Fruit fly (Drosophila melanogaster): ENCODE measurements around the gene Coq8.

Coq8 gene

dm6 chrX:12925426-12926256 lies 24.7 kb upstream of the Coq8 start (continued):
- TF ChIP-seq Drgx (GFP tag; IDR thresholded peaks at IDR 0.05) (peak; percentile 39; the same call in 1 of the 2 replicates), Nf-YA (GFP tag; IDR thresholded peaks at IDR 0.05) (peak; percentile 62), CG15601 (tag; optimal IDR thresholded peaks at IDR 0.05) (peak; percentile 78), Awh (GFP tag; IDR thresholded peaks at IDR 0.05) (peak; percentile 79), Taf1 (GFP tag; IDR thresholded peaks at IDR 0.05) (no peak; the same call in 1 of the 2 replicates), nmo (GFP tag; optimal IDR thresholded peaks at IDR 0.05) (peak; percentile 57), CG12942 (GFP tag; optimal IDR thresholded peaks at IDR 0.05) (no peak), Aef1 (GFP tag; IDR thresholded peaks at IDR 0.05) (peak; percentile 46; the same call in 2 of the 3 replicates), ash1 (GFP tag; optimal IDR thresholded peaks at IDR 0.05) (no peak), gsb-n (tag; optimal IDR thresholded peaks at IDR 0.05) (peak; percentile 26), trh (GFP tag; optimal IDR thresholded peaks at IDR 0.05) (no peak), slbo (GFP tag; IDR thresholded peaks at IDR 0.05) (peak; percentile 70), CG3163 (GFP tag; optimal IDR thresholded peaks at IDR 0.05) (no peak), HLH54F (GFP tag; optimal IDR thresholded peaks at IDR 0.05) (no peak), mirr (GFP tag; optimal IDR thresholded peaks at IDR 0.05) (no peak), al (GFP tag; IDR thresholded peaks at IDR 0.05) (0 out of 2 replicates have a peak, but pooled peaks have one; percentile 16), klu (GFP tag; IDR thresholded peaks at IDR 0.05) (0 out of 2 replicates have a peak, but pooled peaks have one; percentile 30), sqz (GFP tag; optimal IDR thresholded peaks at IDR 0.05) (no peak), Atf6 (GFP tag; IDR thresholded peaks at IDR 0.05) (peak; percentile 56), Lpt (GFP tag; optimal IDR thresholded peaks at IDR 0.05) (no peak), CG11695 (GFP tag; IDR thresholded peaks at IDR 0.05) (peak; percentile 76), CG10267 (tag; optimal IDR thresholded peaks at IDR 0.05) (peak; percentile 66), CG3847 (GFP tag; IDR thresholded peaks at IDR 0.05) (peak; percentile 46; the same call in 1 of the 2 replicates), CG9817 (tag; optimal IDR thresholded peaks at IDR 0.05) (no peak), Ptx1 (GFP tag; IDR thresholded peaks at IDR 0.05) (peak; percentile 78), da (GFP tag; optimal IDR thresholded peaks at IDR 0.05) (no peak), B-H1 (GFP tag; IDR thresholded peaks at IDR 0.05) (peak; percentile 56), CG14860 (GFP tag; IDR thresholded peaks at IDR 0.05; ENCODE audit: partially characterized antibody) (no peak), croc (GFP tag; conservative IDR thresholded peaks at IDR 0.05) (peak; percentile 50; the same call in 1 of the 3 replicates), CG12744 (GFP tag; optimal IDR thresholded peaks at IDR 0.05) (no peak), jumu (GFP tag; optimal IDR thresholded peaks at IDR 0.05) (no peak), Scr (GFP tag; IDR thresholded peaks at IDR 0.05; ENCODE audit: partially characterized antibody) (no peak), Antp (GFP tag; optimal IDR thresholded peaks at IDR 0.05) (no peak), Lhr (GFP tag; optimal IDR thresholded peaks at IDR 0.05) (no peak), chm (GFP tag; IDR thresholded peaks at IDR 0.05) (peak; percentile 58; the same call in 1 of the 2 replicates), CG30431 (GFP tag; optimal IDR thresholded peaks at IDR 0.05) (no peak), zen2 (GFP tag; IDR thresholded peaks at IDR 0.05; ENCODE audit: partially characterized antibody) (no peak), fd102C (GFP tag; optimal IDR thresholded peaks at IDR 0.05) (no peak), ewg (GFP tag; optimal IDR thresholded peaks at IDR 0.05) (peak; percentile 84), cwo (GFP tag; optimal IDR thresholded peaks at IDR 0.05) (peak; percentile 69), Opbp (GFP tag; IDR thresholded peaks at IDR 0.05; ENCODE audit: partially characterized antibody) (no peak), chn (GFP tag; optimal IDR thresholded peaks at IDR 0.05) (no peak), bigmax (GFP tag; optimal IDR thresholded peaks at IDR 0.05) (no peak), mam (GFP tag; optimal IDR thresholded peaks at IDR 0.05) (no peak), Ets97D (GFP tag; optimal IDR thresholded peaks at IDR 0.05) (no peak), Atf-2 (GFP tag; optimal IDR thresholded peaks at IDR 0.05) (no peak), zf30C (GFP tag; optimal IDR thresholded peaks at IDR 0.05) (peak; percentile 79), CG13123 (GFP tag; optimal IDR thresholded peaks at IDR 0.05) (no peak), lov (optimal IDR thresholded peaks at IDR 0.05) (no peak), lov (GFP tag; IDR thresholded peaks at IDR 0.05) (no peak)

Measured in whole organism, embryonic.